Worm (Caenorhabditis elegans): ENCODE results near the gene rabr-1.
A peak's percentile ranks its signal among the peaks of the same experiment; 100 is the strongest.

The rabr-1 gene

DNA sequence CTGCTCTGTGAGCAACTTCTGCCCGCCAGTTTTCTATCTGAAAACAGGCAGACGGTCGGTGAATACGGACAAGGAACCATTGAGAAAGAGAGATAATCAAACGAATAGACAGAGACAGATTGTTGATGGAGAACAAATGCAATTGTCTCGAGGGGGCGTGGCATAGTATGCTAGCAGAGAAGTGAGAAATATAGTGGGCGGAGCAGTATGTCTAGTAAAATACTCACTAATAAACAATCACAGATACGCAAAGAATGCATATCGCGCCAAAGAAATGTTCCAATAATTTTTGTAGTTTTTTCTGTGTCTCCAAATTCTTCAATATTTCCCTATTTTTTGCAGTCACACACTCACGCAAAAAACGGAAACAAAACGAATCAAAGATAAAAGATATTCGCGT, 36.4 kb downstream of the rabr-1 start, which contains the start of gene tbc-12:
TSS of gene tbc-12 (minus strand) at position 101 of the 400 bp plus-strand sequence.
- TF ChIP-seq ceh-82 (tag; optimal IDR thresholded peaks at IDR 0.05) (no peak), unc-62 (GFP tag; optimal IDR thresholded peaks at IDR 0.05 in 1 of 2) (peak in 1 of 2 experiments; percentile 67), unc-62 (tag; optimal IDR thresholded peaks at IDR 0.05) (no peak)

DNA sequence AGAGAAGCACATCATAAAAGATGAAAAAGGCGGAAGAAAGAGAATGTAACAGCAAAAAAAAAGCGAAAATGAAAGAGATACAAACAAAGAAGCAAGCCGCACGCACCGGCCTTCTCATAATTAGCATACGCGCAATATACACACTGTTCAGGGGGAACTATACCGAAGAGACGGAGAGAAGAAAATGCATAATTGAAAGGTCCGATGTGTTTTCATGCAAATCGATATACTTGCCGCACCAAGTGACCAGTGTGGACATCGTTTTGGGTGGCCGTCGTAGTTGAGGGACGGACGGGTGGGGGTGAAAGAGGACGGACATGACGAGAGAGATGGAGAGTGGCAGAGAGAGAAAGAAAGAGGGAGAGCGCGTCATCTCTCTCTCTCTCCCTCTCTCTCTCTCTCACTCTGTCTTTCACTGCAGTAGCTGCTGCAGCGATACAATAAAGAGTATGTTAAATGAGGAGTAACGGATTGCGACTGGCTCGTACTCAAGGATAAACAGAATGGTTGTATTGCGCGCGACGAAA, 40.3 kb downstream of the rabr-1 start:
- no peak; the same call in 1 of the 2 replicates for TF ChIP-seq pha-4 (GFP tag; IDR thresholded peaks at IDR 0.05)
- TF ChIP-seq pha-4 (tag; optimal IDR thresholded peaks at IDR 0.05) = peak; percentile 87
- TF ChIP-seq lir-3 (tag; optimal IDR thresholded peaks at IDR 0.05) = no peak
- no peak for TF ChIP-seq daf-19 (GFP tag; conservative IDR thresholded peaks at IDR 0.05)
- TF ChIP-seq fkh-10 (GFP tag; optimal IDR thresholded peaks at IDR 0.05) = peak; percentile 92
- no peak for TF ChIP-seq ceh-44 (GFP tag; IDR thresholded peaks at IDR 0.05)
- peak; percentile 43 for TF ChIP-seq F37D6.2 (tag; optimal IDR thresholded peaks at IDR 0.05)
- TF ChIP-seq jun-1 (tag; optimal IDR thresholded peaks at IDR 0.05) = no peak
- peak; percentile 45 for TF ChIP-seq nhr-6 (tag; optimal IDR thresholded peaks at IDR 0.05)
- TF ChIP-seq T26A8.4 (GFP tag; IDR thresholded peaks at IDR 0.05) = no peak
- TF ChIP-seq unc-62 (GFP tag; optimal IDR thresholded peaks at IDR 0.05 in 1 of 2) = peak in 1 of 2 experiments; percentile 99
- TF ChIP-seq unc-62 (tag; optimal IDR thresholded peaks at IDR 0.05) = no peak
- TF ChIP-seq mdl-1 (tag; optimal IDR thresholded peaks at IDR 0.05) = peak in 1 of 2 experiments; percentile 78
- peak; percentile 34 for TF ChIP-seq duxl-1 (tag; optimal IDR thresholded peaks at IDR 0.05; ENCODE audit: poor library complexity)
- TF ChIP-seq daf-16 (GFP tag; optimal IDR thresholded peaks at IDR 0.05) = peak in 1 of 2 experiments; percentile 87
- TF ChIP-seq daf-16 (tag; optimal IDR thresholded peaks at IDR 0.05) = no peak
- 0 out of 2 replicates have a peak, but pooled peaks have one; percentile 36 for TF ChIP-seq madf-9 (GFP tag; conservative IDR thresholded peaks at IDR 0.05)
- peak; percentile 42 for TF ChIP-seq nhr-28 (tag; optimal IDR thresholded peaks at IDR 0.05)
- TF ChIP-seq mep-1 (tag; optimal IDR thresholded peaks at IDR 0.05) = peak; percentile 81
- peak; percentile 91 for TF ChIP-seq nhr-11 (tag; optimal IDR thresholded peaks at IDR 0.05)
- no peak for TF ChIP-seq daf-12 (tag; optimal IDR thresholded peaks at IDR 0.05)
- TF ChIP-seq hlh-30 (tag; optimal IDR thresholded peaks at IDR 0.05; ENCODE audit: insufficient read depth) = peak; percentile 59
- TF ChIP-seq egl-27 (tag; optimal IDR thresholded peaks at IDR 0.05) = no peak
- TF ChIP-seq mes-2 (tag; optimal IDR thresholded peaks at IDR 0.05; ENCODE audit: poor library complexity, severe bottlenecking) = peak; percentile 64
- peak; percentile 62; the same call in 1 of the 2 replicates for TF ChIP-seq ceh-20 (GFP tag; IDR thresholded peaks at IDR 0.05)
- peak; percentile 99 for TF ChIP-seq aha-1 (tag)
- TF ChIP-seq hlh-11 (tag; optimal IDR thresholded peaks at IDR 0.05) = peak; percentile 75
- TF ChIP-seq nhr-237 (tag; optimal IDR thresholded peaks at IDR 0.05) = no peak
- 0 out of 2 replicates have a peak, but pooled peaks have one; percentile 31 for TF ChIP-seq lim-7 (GFP tag; IDR thresholded peaks at IDR 0.05)
- no peak for TF ChIP-seq lin-1 (GFP tag; IDR thresholded peaks at IDR 0.05)
- TF ChIP-seq dmd-8 (GFP tag; IDR thresholded peaks at IDR 0.05) = no peak
- no peak for TF ChIP-seq zfp-2 (tag; optimal IDR thresholded peaks at IDR 0.05)
- TF ChIP-seq zag-1 (tag; optimal IDR thresholded peaks at IDR 0.05) = peak; percentile 76
- peak; percentile 1 for TF ChIP-seq spr-1 (tag; optimal IDR thresholded peaks at IDR 0.05)
- 0 out of 2 replicates have a peak, but pooled peaks have one; percentile 9 for TF ChIP-seq dmd-6 (GFP tag; IDR thresholded peaks at IDR 0.05)
- peak in 1 of 2 experiments; percentile 93 for TF ChIP-seq hif-1 (tag; optimal IDR thresholded peaks at IDR 0.05)
- TF ChIP-seq nhr-25 (tag; optimal IDR thresholded peaks at IDR 0.05; ENCODE audit: borderline replicate concordance, insufficient read depth) = peak; percentile 79
- no peak for TF ChIP-seq lin-29 (GFP tag; IDR thresholded peaks at IDR 0.05)
- TF ChIP-seq T20F7.1 (GFP tag; optimal IDR thresholded peaks at IDR 0.05) = no peak
- TF ChIP-seq set-16 (GFP tag; IDR thresholded peaks at IDR 0.05) = peak; percentile 83
- TF ChIP-seq unc-39 (tag; optimal IDR thresholded peaks at IDR 0.05) = no peak
- TF ChIP-seq madf-5 (GFP tag; IDR thresholded peaks at IDR 0.05) = no peak
- TF ChIP-seq Y5F2A.4 (GFP tag; optimal IDR thresholded peaks at IDR 0.05) = no peak
- TF ChIP-seq snpc-4 (tag; optimal IDR thresholded peaks at IDR 0.05) = no peak
- TF ChIP-seq fos-1 (tag; optimal IDR thresholded peaks at IDR 0.05) = no peak
- TF ChIP-seq nhr-48 (tag; optimal IDR thresholded peaks at IDR 0.05) = peak; percentile 9
- peak; percentile 75 for TF ChIP-seq ctbp-1 (GFP tag; IDR thresholded peaks at IDR 0.05)
- no peak for TF ChIP-seq zip-2 (tag; optimal IDR thresholded peaks at IDR 0.05)
